Worm (Caenorhabditis elegans) whole organism, late embryonic: ENCODE data around the gene T16G12.12.

Source experiments
- T23F11.4 ChIP-seq: fragments of 200-800 bp; sonication (Bioruptor generic); optimal IDR thresholded peaks from 2 replicates; lab custom pipeline; 2018; ENCODE audit warnings: mild to moderate bottlenecking, missing genetic modification characterization, missing compliant biosample characterization
- ahr-1 ChIP-seq: sonication (generic microtip); optimal IDR thresholded peaks from 2 replicates; lab custom pipeline; 2016; ENCODE audit warnings: missing genetic modification characterization, missing compliant biosample characterization
- ceh-9 ChIP-seq: sonication (generic microtip); optimal IDR thresholded peaks from 2 replicates; lab custom pipeline; 2016; ENCODE audit warnings: mild to moderate bottlenecking, missing genetic modification characterization, inconsistent platforms, missing compliant biosample characterization
- fkh-6 ChIP-seq: sonication (generic microtip); optimal IDR thresholded peaks from 2 replicates; lab custom pipeline; 2016; ENCODE audit warnings: missing genetic modification characterization, missing compliant biosample characterization
- hlh-15 ChIP-seq: sonication (generic microtip); optimal IDR thresholded peaks from 2 replicates; lab custom pipeline; 2016; ENCODE audit warnings: missing genetic modification characterization, missing compliant biosample characterization
- hlh-8 ChIP-seq: sonication (generic microtip); optimal IDR thresholded peaks from 2 replicates; lab custom pipeline; 2016; ENCODE audit warnings: missing genotype, missing genetic modification characterization, missing compliant biosample characterization
- lim-6 ChIP-seq: sonication (generic microtip); optimal IDR thresholded peaks from 2 replicates; lab custom pipeline; 2016; ENCODE audit warnings: missing genetic modification characterization, missing compliant biosample characterization
- nhr-11 ChIP-seq: fragments of 150-350 bp; optimal IDR thresholded peaks from 2 replicates; lab custom pipeline; 2014; ENCODE audit warnings: missing biosample characterization, missing genetic modification characterization
- pha-4 ChIP-seq: fragments of 150-350 bp; optimal IDR thresholded peaks from 2 replicates; lab custom pipeline; 2018; ENCODE audit warnings: missing biosample characterization, missing genetic modification reagents, missing genetic modification characterization
- unc-3 ChIP-seq, 2 experiments: fragments of 200-800 bp in 1 of 2; sonication (Bioruptor generic) in 1 of 2; sonication (generic microtip) in 1 of 2; conservative IDR thresholded peaks in 1 of 2; optimal IDR thresholded peaks in 1 of 2; 2 replicates each; pipeline versions ENCODE4 v1.3.6 to Lab custom; 2016 to 2022; ENCODE audit warnings: missing compliant biosample characterization in 2 of 2, missing genetic modification characterization in 2 of 2, missing genetic modification reagents in 1 of 2
- unc-42 ChIP-seq: sonication (generic microtip); optimal IDR thresholded peaks from 2 replicates; lab custom pipeline; 2016; ENCODE audit warnings: missing genotype, missing genetic modification characterization, missing compliant biosample characterization

ce11 chrIII:10083242-10083641, 29.8 kb downstream of the T16G12.12 start, which contains the start of gene T16H12.3:
- TF ChIP-seq hlh-15 (tag; lab: Kevin White, UChicago): no peak
- TF ChIP-seq ahr-1 (tag; lab: Kevin White, UChicago): no peak
- no peak for TF ChIP-seq fkh-6
- no peak for TF ChIP-seq unc-42 (tag; lab: Kevin White, UChicago)
- TF ChIP-seq ceh-9 (tag; lab: Kevin White, UChicago): no peak
- no peak for TF ChIP-seq lim-6 (tag; lab: Kevin White, UChicago)
- TF ChIP-seq unc-3 (GFP tag; conservative IDR thresholded peaks at IDR 0.05; lab: Robert Waterston, UW): no peak
- no peak for TF ChIP-seq unc-3 (tag; optimal IDR thresholded peaks at IDR 0.05; lab: Kevin White, UChicago)
- TF ChIP-seq T23F11.4: no peak
- TF ChIP-seq hlh-8 (tag; lab: Kevin White, UChicago): no peak
- TF ChIP-seq nhr-11 (tag; lab: Kevin White, UChicago): no peak
- TF ChIP-seq pha-4 (tag; lab: Kevin White, UChicago): no peak
